Fruit fly (Drosophila melanogaster) whole organism, embryonic: Measurements from ENCODE around the gene CG10147.

Experiments used
- CG10209 ChIP-seq: fragments of 200-800 bp; sonication (Bioruptor generic); optimal IDR thresholded peaks from 3 replicates; lab custom pipeline; 2017; ENCODE audit warnings: missing biosample characterization, mild to moderate bottlenecking, missing genetic modification characterization, missing genetic modification reagents
- CG10274 ChIP-seq: fragments of 200-800 bp; sonication (Bioruptor generic); optimal IDR thresholded peaks from 3 replicates; lab custom pipeline; 2017; ENCODE audit warnings: missing biosample characterization, mild to moderate bottlenecking, missing genetic modification characterization
- CG11695 ChIP-seq: fragments of 200-800 bp; sonication (Bioruptor generic); IDR thresholded peaks from 3 replicates; pipeline ENCODE4 v1.3.6; 2022; ENCODE audit warnings: missing biosample characterization, missing genetic modification characterization
- CG11696 ChIP-seq: fragments of 200-800 bp; sonication (Bioruptor generic); IDR thresholded peaks from 2 replicates; pipeline ENCODE4 v1.3.6; 2022; ENCODE audit warnings: missing biosample characterization, missing genetic modification characterization
- CG12236 ChIP-seq: fragments of 200-800 bp; sonication (Bioruptor generic); optimal IDR thresholded peaks from 2 replicates; lab custom pipeline; 2016; ENCODE audit warnings: missing biosample characterization, missing genetic modification characterization
- CG12299 ChIP-seq: fragments of 200-800 bp; sonication (Bioruptor generic); optimal IDR thresholded peaks from 2 replicates; lab custom pipeline; 2018; ENCODE audit warnings: missing biosample characterization, mild to moderate bottlenecking, missing genetic modification characterization
- CG1233 ChIP-seq: fragments of 200-800 bp; sonication (Bioruptor generic); optimal IDR thresholded peaks from 4 replicates; lab custom pipeline; 2018; ENCODE audit warnings: missing biosample characterization, mild to moderate bottlenecking, missing genetic modification characterization
- CG13296 ChIP-seq: fragments of 200-800 bp; sonication (Bioruptor generic); optimal IDR thresholded peaks from 3 replicates; lab custom pipeline; 2018; ENCODE audit warnings: missing biosample characterization, mild to moderate bottlenecking, missing genetic modification characterization
- CG13894 ChIP-seq: fragments of 200-800 bp; sonication (Bioruptor generic); optimal IDR thresholded peaks from 3 replicates; lab custom pipeline; 2018; ENCODE audit warnings: missing biosample characterization, mild to moderate bottlenecking, missing genetic modification characterization, moderate library complexity
- CG2875 ChIP-seq: fragments of 200-800 bp; sonication (Bioruptor generic); optimal IDR thresholded peaks from 2 replicates; lab custom pipeline; 2017; ENCODE audit warnings: missing biosample characterization, mild to moderate bottlenecking, missing genetic modification characterization, missing genetic modification reagents
- CG30431 ChIP-seq: fragments of 200-800 bp; sonication (Bioruptor generic); optimal IDR thresholded peaks from 2 replicates; lab custom pipeline; 2017; ENCODE audit warnings: missing biosample characterization, missing genetic modification characterization
- CG31388 ChIP-seq: fragments of 200-800 bp; sonication (Bioruptor generic); optimal IDR thresholded peaks from 2 replicates; lab custom pipeline; 2016; ENCODE audit warnings: missing biosample characterization, missing genetic modification characterization
- CG32532 ChIP-seq: fragments of 200-800 bp; sonication (Bioruptor generic); IDR thresholded peaks from 2 replicates; pipeline ENCODE4 v1.3.6; 2022; ENCODE audit warnings: missing biosample characterization, missing genetic modification characterization
- CG3726 ChIP-seq: fragments of 200-800 bp; sonication (Bioruptor generic); IDR thresholded peaks from 3 replicates; pipeline ENCODE4, ENCODE4 v1.3.6; 2022; ENCODE audit warnings: missing biosample characterization, missing genetic modification characterization
- CG3995 ChIP-seq: fragments of 200-800 bp; sonication (Bioruptor generic); optimal IDR thresholded peaks from 3 replicates; lab custom pipeline; 2016; ENCODE audit warnings: missing biosample characterization, missing genetic modification characterization
- CG42726 ChIP-seq: fragments of 200-800 bp; sonication (Bioruptor generic); IDR thresholded peaks from 2 replicates; pipeline ENCODE4 v1.3.6; 2022; ENCODE audit warnings: missing biosample characterization, missing genetic modification characterization; ENCODE audit not compliant: partially characterized antibody
- CG4282 ChIP-seq: fragments of 200-800 bp; sonication (Bioruptor generic); optimal IDR thresholded peaks from 2 replicates; lab custom pipeline; 2016; ENCODE audit warnings: missing biosample characterization, missing genetic modification characterization
- CG4328 ChIP-seq: fragments of 200-800 bp; sonication (Bioruptor generic); optimal IDR thresholded peaks from 3 replicates; lab custom pipeline; 2017; ENCODE audit warnings: missing biosample characterization, missing genetic modification reagents, missing genetic modification characterization
- CG4360 ChIP-seq: fragments of 200-800 bp; sonication (Bioruptor generic); IDR thresholded peaks from 2 replicates; pipeline ENCODE4 v1.3.6; 2022; ENCODE audit warnings: missing biosample characterization, missing genetic modification characterization
- CG7556 ChIP-seq: fragments of 200-800 bp; sonication (Bioruptor generic); optimal IDR thresholded peaks from 2 replicates; lab custom pipeline; 2017; ENCODE audit warnings: missing biosample characterization, mild to moderate bottlenecking, missing genetic modification characterization
- Dek ChIP-seq: fragments of 200-800 bp; sonication (Bioruptor generic); optimal IDR thresholded peaks from 3 replicates; lab custom pipeline; 2019; ENCODE audit warnings: missing biosample characterization, mild to moderate bottlenecking, missing genetic modification characterization, moderate library complexity
- Dip3 ChIP-seq: fragments of 200-800 bp; sonication (Bioruptor generic); optimal IDR thresholded peaks from 3 replicates; lab custom pipeline; 2016; ENCODE audit warnings: missing biosample characterization, missing genetic modification characterization
- Dll ChIP-seq: fragments of 200-800 bp; sonication (Bioruptor generic); IDR thresholded peaks from 4 replicates; pipeline ENCODE4 v1.3.6; 2022; ENCODE audit warnings: missing biosample characterization, missing genetic modification characterization; ENCODE audit not compliant: partially characterized antibody
- Dref ChIP-seq: fragments of 200-800 bp; sonication (Bioruptor generic); IDR thresholded peaks from 2 replicates; pipeline ENCODE4 v1.3.6; 2022; ENCODE audit warnings: missing biosample characterization, missing genetic modification characterization
- Elba2 ChIP-seq: fragments of 200-800 bp; sonication (Bioruptor generic); optimal IDR thresholded peaks from 3 replicates; lab custom pipeline; 2016; ENCODE audit warnings: missing biosample characterization, missing genetic modification characterization
- Gsc ChIP-seq: fragments of 200-800 bp; sonication (Bioruptor generic); IDR thresholded peaks from 2 replicates; pipeline ENCODE4 v1.3.6; 2022; ENCODE audit warnings: missing biosample characterization, missing genetic modification characterization
- Kr ChIP-seq: fragments of 200-800 bp; sonication (Bioruptor generic); optimal IDR thresholded peaks from 2 replicates; lab custom pipeline; 2017; ENCODE audit warnings: missing biosample characterization, mild to moderate bottlenecking, missing genetic modification characterization
- MBD-R2 ChIP-seq: fragments of 200-800 bp; sonication (Bioruptor generic); IDR thresholded peaks from 2 replicates; pipeline ENCODE4 v1.3.6; 2022; ENCODE audit warnings: missing biosample characterization, missing genetic modification characterization
- NC2β ChIP-seq: fragments of 200-800 bp; sonication (Bioruptor generic); optimal IDR thresholded peaks from 2 replicates; lab custom pipeline; 2016; ENCODE audit warnings: missing biosample characterization, missing genetic modification characterization
- Nf-YA ChIP-seq: fragments of 200-800 bp; sonication (Bioruptor generic); IDR thresholded peaks from 2 replicates; pipeline ENCODE4 v1.3.6; 2022; ENCODE audit warnings: missing biosample characterization, missing genetic modification characterization
- PHDP ChIP-seq: fragments of 200-800 bp; sonication (Bioruptor generic); optimal IDR thresholded peaks from 3 replicates; lab custom pipeline; 2018; ENCODE audit warnings: missing biosample characterization, mild to moderate bottlenecking, missing genetic modification characterization, moderate library complexity
- Sry-β ChIP-seq: fragments of 200-800 bp; sonication (Bioruptor generic); optimal IDR thresholded peaks from 2 replicates; lab custom pipeline; 2018; ENCODE audit warnings: missing biosample characterization, mild to moderate bottlenecking, missing genetic modification characterization, moderate library complexity
- Trl ChIP-seq, 3 experiments: fragments of >200 bp in 2 of 3; fragments of 200-800 bp in 1 of 3; sonication (Bioruptor generic) in 1 of 3; optimal IDR thresholded peaks; 2 replicates in 1 of 3; 3 replicates in 2 of 3; lab custom pipeline; 2016 to 2017; ENCODE audit warnings: missing biosample characterization in 1 of 3, missing genetic modification characterization in 1 of 3
- amos ChIP-seq: fragments of 200-800 bp; sonication (Bioruptor generic); IDR thresholded peaks from 2 replicates; pipeline ENCODE4 v1.3.6; 2022; ENCODE audit warnings: missing biosample characterization, missing genetic modification characterization; ENCODE audit not compliant: partially characterized antibody
- bsh ChIP-seq, 2 experiments: fragments of 200-800 bp; sonication (Bioruptor generic); optimal IDR thresholded peaks; 2 replicates each; lab custom pipeline; 2017 to 2018; ENCODE audit warnings: mild to moderate bottlenecking in 2 of 2, missing biosample characterization in 2 of 2, missing genetic modification characterization in 2 of 2, moderate library complexity in 1 of 2
- cg ChIP-seq: fragments of 200-800 bp; sonication (Bioruptor generic); optimal IDR thresholded peaks from 3 replicates; lab custom pipeline; 2019; ENCODE audit warnings: missing biosample characterization, mild to moderate bottlenecking, missing genetic modification characterization, moderate library complexity
- chif ChIP-seq, 2 experiments: fragments of 200-800 bp; sonication (Bioruptor generic); optimal IDR thresholded peaks; 3 replicates each; lab custom pipeline; 2016; ENCODE audit warnings: missing biosample characterization in 2 of 2, missing genetic modification characterization in 2 of 2
- gro ChIP-seq: fragments of 200-800 bp; sonication (Bioruptor generic); optimal IDR thresholded peaks from 2 replicates; lab custom pipeline; 2016; ENCODE audit warnings: missing biosample characterization, missing genetic modification characterization
- gsb-n ChIP-seq: fragments of 200-800 bp; sonication (Bioruptor generic); optimal IDR thresholded peaks from 3 replicates; lab custom pipeline; 2018; ENCODE audit warnings: missing biosample characterization, mild to moderate bottlenecking, missing genetic modification characterization
- her ChIP-seq: fragments of 200-800 bp; sonication (Bioruptor generic); optimal IDR thresholded peaks from 2 replicates; lab custom pipeline; 2016; ENCODE audit warnings: missing biosample characterization, missing genetic modification characterization
- mam ChIP-seq: fragments of 200-800 bp; sonication (Bioruptor generic); optimal IDR thresholded peaks from 3 replicates; lab custom pipeline; 2016; ENCODE audit warnings: missing biosample characterization, missing genetic modification characterization
- pb ChIP-seq: fragments of 200-800 bp; sonication (Bioruptor generic); optimal IDR thresholded peaks from 3 replicates; lab custom pipeline; 2016; ENCODE audit warnings: missing biosample characterization, missing genetic modification characterization
- prd ChIP-seq, 3 experiments: fragments of >200 bp in 2 of 3; fragments of 200-800 bp in 1 of 3; sonication (Bioruptor generic) in 1 of 3; optimal IDR thresholded peaks in 2 of 3; IDR thresholded peaks in 1 of 3; 2 replicates in 2 of 3; 3 replicates in 1 of 3; pipeline versions ENCODE4 v1.3.6 to Lab custom; 2017 to 2022; ENCODE audit warnings: missing biosample characterization in 1 of 3, missing genetic modification characterization in 1 of 3
- ssp ChIP-seq: fragments of 200-800 bp; sonication (Bioruptor generic); IDR thresholded peaks from 2 replicates; pipeline ENCODE4 v1.3.6; 2022; ENCODE audit warnings: missing biosample characterization, missing genetic modification characterization
- ttk ChIP-seq: fragments of 200-800 bp; sonication (Bioruptor generic); IDR thresholded peaks from 2 replicates; pipeline ENCODE4 v2.1.2; 2022; ENCODE audit warnings: missing biosample characterization, missing genetic modification characterization
- unpg ChIP-seq: fragments of 200-800 bp; sonication (Bioruptor generic); optimal IDR thresholded peaks from 3 replicates; lab custom pipeline; 2018; ENCODE audit warnings: missing biosample characterization, mild to moderate bottlenecking, missing genetic modification characterization, moderate library complexity
- vvl ChIP-seq: fragments of 200-800 bp; sonication (Bioruptor generic); IDR thresholded peaks from 2 replicates; pipeline ENCODE4 v1.3.6; 2022; ENCODE audit warnings: missing biosample characterization, missing genetic modification characterization
- z ChIP-seq: fragments of 200-800 bp; sonication (Bioruptor generic); IDR thresholded peaks from 3 replicates; pipeline ENCODE4 v1.3.6; 2022; ENCODE audit warnings: missing biosample characterization, missing genetic modification characterization
- zf30C ChIP-seq: fragments of 200-800 bp; sonication (Bioruptor generic); optimal IDR thresholded peaks from 3 replicates; lab custom pipeline; 2018; ENCODE audit warnings: missing biosample characterization, mild to moderate bottlenecking, missing genetic modification characterization

CG10147 gene

DNA sequence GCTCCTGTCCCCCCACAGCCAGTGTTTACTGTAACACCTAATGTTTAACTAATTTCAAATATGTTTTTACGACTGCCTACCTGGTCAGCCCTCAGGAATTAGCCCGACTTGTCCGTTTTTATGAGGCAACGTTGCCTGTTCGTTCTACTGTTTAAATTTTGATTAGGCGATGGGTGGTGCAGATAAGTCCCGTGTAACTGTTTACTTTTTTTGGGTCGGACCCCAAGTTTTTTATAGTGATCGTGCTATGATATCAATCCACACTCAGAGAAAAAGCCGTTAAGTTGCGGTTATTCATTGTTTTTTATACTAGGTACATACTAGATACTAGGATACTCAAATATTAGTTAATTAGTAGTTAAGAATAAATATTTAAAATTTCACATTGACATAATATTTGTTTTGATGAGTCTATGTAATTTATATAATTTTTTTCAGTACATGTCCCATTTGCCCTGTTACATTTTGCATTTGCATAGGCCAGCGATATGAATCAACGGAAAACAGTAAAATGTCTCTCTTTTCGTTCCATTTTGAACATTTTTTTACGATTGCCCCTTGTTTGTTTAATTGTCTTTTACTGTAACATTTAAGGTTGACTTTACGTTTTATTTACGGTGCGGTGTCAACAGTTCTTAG is 20.4 kb downstream of the CG10147 start (continued):
- TF ChIP-seq NC2β (GFP tag; lab: Kevin White, UChicago) (no peak), CG11696 (GFP tag; lab: Robert Waterston, UW) (no peak), CG13894 (tag; lab: Kevin White, UChicago) (no peak), amos (GFP tag; lab: Robert Waterston, UW) (no peak), chif (GFP tag; optimal IDR thresholded peaks at IDR 0.05; lab: Kevin White, UChicago) (peak in 1 of 2 experiments; percentile 36), Trl (optimal IDR thresholded peaks at IDR 0.05; lab: Kevin White, UChicago) (no peak), Trl (GFP tag; optimal IDR thresholded peaks at IDR 0.05; lab: Kevin White, UChicago) (no peak), Kr (GFP tag; lab: Kevin White, UChicago) (no peak), pb (GFP tag; lab: Kevin White, UChicago) (no peak), prd (optimal IDR thresholded peaks at IDR 0.05; lab: Kevin White, UChicago) (no peak), prd (GFP tag; IDR thresholded peaks at IDR 0.05; lab: Robert Waterston, UW) (peak; percentile 84), MBD-R2 (GFP tag; lab: Robert Waterston, UW) (no peak), ssp (peak; percentile 57), Dek (tag; lab: Kevin White, UChicago) (peak; percentile 25), CG7556 (GFP tag; lab: Kevin White, UChicago) (peak; percentile 74), CG13296 (GFP tag; lab: Kevin White, UChicago) (no peak), gro (GFP tag; lab: Kevin White, UChicago) (no peak), Sry-β (GFP tag; lab: Kevin White, UChicago) (no peak), CG3726 (GFP tag; lab: Robert Waterston, UW) (peak; percentile 57; the same call in 1 of the 3 replicates), CG12299 (tag; lab: Kevin White, UChicago) (peak; percentile 30), CG4328 (no peak), PHDP (tag; lab: Kevin White, UChicago) (peak; percentile 82), Dref (no peak), CG31388 (GFP tag; lab: Kevin White, UChicago) (no peak), CG42726 (GFP tag; lab: Robert Waterston, UW) (no peak), CG4360 (no peak), mam (GFP tag; lab: Kevin White, UChicago) (no peak), CG10209 (GFP tag; lab: Kevin White, UChicago) (peak; percentile 72), zf30C (GFP tag; lab: Kevin White, UChicago) (peak; percentile 78), Dll (GFP tag; lab: Robert Waterston, UW) (no peak), cg (GFP tag; lab: Kevin White, UChicago) (no peak), CG4282 (GFP tag; lab: Kevin White, UChicago) (no peak), vvl (GFP tag; lab: Robert Waterston, UW) (peak; percentile 83), Dip3 (GFP tag; lab: Kevin White, UChicago) (no peak), z (no peak), CG11695 (GFP tag; lab: Robert Waterston, UW) (peak; percentile 56; the same call in 1 of the 3 replicates), unpg (peak; percentile 77), Elba2 (GFP tag; lab: Kevin White, UChicago) (no peak), bsh (GFP tag; optimal IDR thresholded peaks at IDR 0.05; lab: Kevin White, UChicago) (peak in 1 of 2 experiments; percentile 89), CG32532 (peak; percentile 10; the same call in 1 of the 2 replicates), CG10274 (GFP tag; lab: Kevin White, UChicago) (no peak), ttk (GFP tag; lab: Robert Waterston, UW) (peak; percentile 66), gsb-n (tag; lab: Kevin White, UChicago) (peak; percentile 82), CG12236 (no peak), CG30431 (GFP tag; lab: Kevin White, UChicago) (peak; percentile 54), Gsc (no peak), Nf-YA (0 out of 2 replicates have a peak, but pooled peaks have one; percentile 34), her (GFP tag; lab: Kevin White, UChicago) (no peak), CG1233 (GFP tag; lab: Kevin White, UChicago) (peak; percentile 62), CG3995 (GFP tag; lab: Kevin White, UChicago) (no peak), CG2875 (GFP tag; lab: Kevin White, UChicago) (peak; percentile 31)
